Fruit fly (Drosophila melanogaster) whole organism, embryonic: ENCODE data around the gene CG45081.

ENCODE experiments used
- Atf-2 ChIP-seq: fragments of 200-800 bp; sonication (Bioruptor generic); optimal IDR thresholded peaks from 2 replicates; lab custom pipeline; 2016; ENCODE audit warnings: missing biosample characterization, missing genetic modification characterization
- Bgb ChIP-seq: fragments of 200-800 bp; sonication (Bioruptor generic); IDR thresholded peaks from 2 replicates; pipeline ENCODE4 v1.3.6; 2022; ENCODE audit warnings: missing biosample characterization, missing genetic modification characterization; ENCODE audit not compliant: partially characterized antibody
- CG12104 ChIP-seq: fragments of 200-800 bp; sonication (Bioruptor generic); optimal IDR thresholded peaks from 3 replicates; lab custom pipeline; 2016; ENCODE audit warnings: missing biosample characterization, missing genetic modification characterization
- CG12155 ChIP-seq: fragments of 200-800 bp; sonication (Bioruptor generic); optimal IDR thresholded peaks from 3 replicates; lab custom pipeline; 2016; ENCODE audit warnings: missing biosample characterization, missing genetic modification characterization
- CG12391 ChIP-seq: fragments of 200-800 bp; sonication (Bioruptor generic); optimal IDR thresholded peaks from 3 replicates; lab custom pipeline; 2018; ENCODE audit warnings: missing biosample characterization, mild to moderate bottlenecking, missing genetic modification characterization, moderate library complexity
- CG13424 ChIP-seq: fragments of 200-800 bp; sonication (Bioruptor generic); optimal IDR thresholded peaks from 2 replicates; lab custom pipeline; 2019; ENCODE audit warnings: missing biosample characterization, mild to moderate bottlenecking, missing genetic modification characterization, moderate library complexity
- CG13894 ChIP-seq: fragments of 200-800 bp; sonication (Bioruptor generic); optimal IDR thresholded peaks from 3 replicates; lab custom pipeline; 2018; ENCODE audit warnings: missing biosample characterization, mild to moderate bottlenecking, missing genetic modification characterization, moderate library complexity
- CG14965 ChIP-seq: fragments of 200-800 bp; sonication (Bioruptor generic); optimal IDR thresholded peaks from 2 replicates; lab custom pipeline; 2016; ENCODE audit warnings: missing biosample characterization, missing genetic modification characterization, borderline replicate concordance
- CG1529 ChIP-seq: fragments of 200-800 bp; sonication (Bioruptor generic); optimal IDR thresholded peaks from 3 replicates; lab custom pipeline; 2018; ENCODE audit warnings: missing biosample characterization, missing genetic modification characterization
- CG18011 ChIP-seq: fragments of 200-800 bp; sonication (Bioruptor generic); optimal IDR thresholded peaks from 2 replicates; lab custom pipeline; 2017; ENCODE audit warnings: missing biosample characterization, missing genetic modification characterization, mild to moderate bottlenecking, moderate library complexity, missing genotype
- CG2199 ChIP-seq: fragments of 200-800 bp; sonication (Bioruptor generic); IDR thresholded peaks from 3 replicates; pipeline ENCODE4 v1.3.6; 2022; ENCODE audit warnings: missing biosample characterization, missing genetic modification characterization
- CG3281 ChIP-seq: fragments of 200-800 bp; sonication (Bioruptor generic); optimal IDR thresholded peaks from 3 replicates; lab custom pipeline; 2017; ENCODE audit warnings: missing biosample characterization, mild to moderate bottlenecking, missing genetic modification characterization
- CG4424 ChIP-seq: fragments of 200-800 bp; sonication (Bioruptor generic); optimal IDR thresholded peaks from 3 replicates; lab custom pipeline; 2016; ENCODE audit warnings: missing biosample characterization, missing genetic modification characterization
- CG4707 ChIP-seq: fragments of 200-800 bp; sonication (Bioruptor generic); optimal IDR thresholded peaks from 2 replicates; lab custom pipeline; 2018; ENCODE audit warnings: missing biosample characterization, mild to moderate bottlenecking, missing genetic modification characterization, moderate library complexity
- CG6175 ChIP-seq: fragments of 200-800 bp; sonication (Bioruptor generic); IDR thresholded peaks from 3 replicates; pipeline ENCODE4 v1.3.6; 2022; ENCODE audit warnings: missing biosample characterization, missing genetic modification characterization
- CG6272 ChIP-seq: fragments of 200-800 bp; sonication (Bioruptor generic); IDR thresholded peaks from 2 replicates; pipeline ENCODE4 v1.3.6; 2022; ENCODE audit warnings: missing biosample characterization, missing genetic modification characterization
- CG6813 ChIP-seq: fragments of 200-800 bp; sonication (Bioruptor generic); optimal IDR thresholded peaks from 2 replicates; lab custom pipeline; 2017; ENCODE audit warnings: missing biosample characterization, missing genetic modification characterization, mild to moderate bottlenecking, moderate library complexity, missing genetic modification reagents
- CG7556 ChIP-seq: fragments of 200-800 bp; sonication (Bioruptor generic); optimal IDR thresholded peaks from 2 replicates; lab custom pipeline; 2017; ENCODE audit warnings: missing biosample characterization, mild to moderate bottlenecking, missing genetic modification characterization
- CG8478 ChIP-seq: fragments of >200 bp; optimal IDR thresholded peaks from 2 replicates; lab custom pipeline; 2018
- CG9727 ChIP-seq: fragments of 200-800 bp; sonication (Bioruptor generic); optimal IDR thresholded peaks from 3 replicates; lab custom pipeline; 2017; ENCODE audit warnings: missing biosample characterization, mild to moderate bottlenecking, missing genetic modification characterization
- Camta ChIP-seq: fragments of 200-800 bp; sonication (Bioruptor generic); optimal IDR thresholded peaks from 2 replicates; lab custom pipeline; 2016; ENCODE audit warnings: missing biosample characterization, missing genetic modification characterization
- Dfd ChIP-seq, 2 experiments: fragments of >200 bp; optimal IDR thresholded peaks; 2 replicates each; lab custom pipeline; 2017; ENCODE audit warnings: missing biosample characterization in 2 of 2, missing genetic modification characterization in 2 of 2
- Doc3 ChIP-seq: fragments of 200-800 bp; sonication (Bioruptor generic); IDR thresholded peaks from 3 replicates; pipeline ENCODE4 v1.3.6; 2022; ENCODE audit warnings: missing biosample characterization, missing genetic modification characterization; ENCODE audit not compliant: partially characterized antibody
- E2f1 ChIP-seq: fragments of 200-800 bp; sonication (Bioruptor generic); IDR thresholded peaks from 2 replicates; pipeline ENCODE4 v1.3.6; 2022; ENCODE audit warnings: missing biosample characterization, missing genetic modification characterization
- Ets65A ChIP-seq: fragments of 200-800 bp; sonication (Bioruptor generic); peaks from one replicate; lab custom pipeline; 2016; ENCODE audit warnings: missing biosample characterization, missing genetic modification characterization
- NC2α ChIP-seq: fragments of 200-800 bp; sonication (Bioruptor generic); optimal IDR thresholded peaks from 2 replicates; lab custom pipeline; 2016; ENCODE audit warnings: missing biosample characterization, missing genetic modification characterization
- Rfx ChIP-seq: fragments of 200-800 bp; sonication (Bioruptor generic); IDR thresholded peaks from 2 replicates; pipeline ENCODE4 v1.3.6; 2022; ENCODE audit warnings: missing biosample characterization, missing genetic modification characterization
- Sry-β ChIP-seq: fragments of 200-800 bp; sonication (Bioruptor generic); optimal IDR thresholded peaks from 2 replicates; lab custom pipeline; 2018; ENCODE audit warnings: missing biosample characterization, mild to moderate bottlenecking, missing genetic modification characterization, moderate library complexity
- abd-A ChIP-seq: fragments of 200-800 bp; sonication (Bioruptor generic); optimal IDR thresholded peaks from 3 replicates; lab custom pipeline; 2019; ENCODE audit warnings: missing biosample characterization, mild to moderate bottlenecking, missing genetic modification characterization, moderate library complexity
- cg ChIP-seq: fragments of 200-800 bp; sonication (Bioruptor generic); optimal IDR thresholded peaks from 3 replicates; lab custom pipeline; 2019; ENCODE audit warnings: missing biosample characterization, mild to moderate bottlenecking, missing genetic modification characterization, moderate library complexity
- chn ChIP-seq: fragments of 200-800 bp; sonication (Bioruptor generic); optimal IDR thresholded peaks from 2 replicates; lab custom pipeline; 2016; ENCODE audit warnings: missing biosample characterization, missing genetic modification characterization
- da ChIP-seq: fragments of 200-800 bp; sonication (Bioruptor generic); optimal IDR thresholded peaks from 2 replicates; lab custom pipeline; 2016; ENCODE audit warnings: missing biosample characterization, missing genetic modification characterization
- disco-r ChIP-seq: fragments of 200-800 bp; sonication (Bioruptor generic); optimal IDR thresholded peaks from 2 replicates; lab custom pipeline; 2016; ENCODE audit warnings: missing biosample characterization, missing genetic modification characterization
- gce ChIP-seq: fragments of 200-800 bp; sonication (Bioruptor generic); IDR thresholded peaks from 3 replicates; pipeline ENCODE4 v1.3.6; 2022; ENCODE audit warnings: missing biosample characterization, missing genetic modification characterization
- gfzf ChIP-seq: fragments of 200-800 bp; sonication (Bioruptor generic); optimal IDR thresholded peaks from 2 replicates; lab custom pipeline; 2016; ENCODE audit warnings: missing biosample characterization, mild to moderate bottlenecking, missing genetic modification characterization, moderate library complexity
- inv ChIP-seq: fragments of 200-800 bp; sonication (Bioruptor generic); IDR thresholded peaks from 2 replicates; pipeline ENCODE4 v1.3.6; 2022; ENCODE audit warnings: missing biosample characterization, missing genetic modification characterization; ENCODE audit not compliant: partially characterized antibody
- kni ChIP-seq: fragments of 200-800 bp; sonication (Bioruptor generic); optimal IDR thresholded peaks from 3 replicates; lab custom pipeline; 2017; ENCODE audit warnings: mild to moderate bottlenecking, missing biosample characterization, missing genetic modification reagents, missing genetic modification characterization
- lilli ChIP-seq: fragments of 200-800 bp; sonication (Bioruptor generic); optimal IDR thresholded peaks from 3 replicates; lab custom pipeline; 2016; ENCODE audit warnings: missing biosample characterization, missing genetic modification characterization
- mam ChIP-seq: fragments of 200-800 bp; sonication (Bioruptor generic); optimal IDR thresholded peaks from 3 replicates; lab custom pipeline; 2016; ENCODE audit warnings: missing biosample characterization, missing genetic modification characterization
- onecut ChIP-seq: fragments of 200-800 bp; sonication (Bioruptor generic); IDR thresholded peaks from 2 replicates; pipeline ENCODE4 v1.3.6; 2022; ENCODE audit warnings: missing biosample characterization, missing genetic modification characterization
- p53 ChIP-seq: fragments of 200-800 bp; sonication (Bioruptor generic); optimal IDR thresholded peaks from 2 replicates; lab custom pipeline; 2016; ENCODE audit warnings: missing biosample characterization, missing genetic modification characterization
- peb ChIP-seq: fragments of 200-800 bp; sonication (Bioruptor generic); IDR thresholded peaks from 2 replicates; pipeline ENCODE4 v1.3.6; 2022; ENCODE audit warnings: missing biosample characterization, missing genetic modification characterization
- pros ChIP-seq: fragments of 200-800 bp; sonication (Bioruptor generic); optimal IDR thresholded peaks from 3 replicates; lab custom pipeline; 2019; ENCODE audit warnings: missing biosample characterization, mild to moderate bottlenecking, missing genetic modification characterization, moderate library complexity
- sc ChIP-seq, 3 experiments: fragments of >200 bp in 2 of 3; fragments of 200-800 bp in 1 of 3; sonication (Bioruptor generic) in 1 of 3; optimal IDR thresholded peaks; 2 replicates in 2 of 3; 3 replicates in 1 of 3; lab custom pipeline; 2017; ENCODE audit warnings: mild to moderate bottlenecking in 1 of 3, missing biosample characterization in 1 of 3, missing genetic modification characterization in 1 of 3, missing genetic modification reagents in 1 of 3
- slp2 ChIP-seq: fragments of 200-800 bp; sonication (Bioruptor generic); optimal IDR thresholded peaks from 2 replicates; lab custom pipeline; 2016; ENCODE audit warnings: missing biosample characterization, missing genetic modification characterization
- stc ChIP-seq: fragments of 200-800 bp; sonication (Bioruptor generic); IDR thresholded peaks from 2 replicates; pipeline ENCODE4 v1.3.6; 2022; ENCODE audit warnings: missing biosample characterization, missing genetic modification characterization
- tio ChIP-seq: fragments of 200-800 bp; sonication (Bioruptor generic); optimal IDR thresholded peaks from 2 replicates; lab custom pipeline; 2017; ENCODE audit warnings: missing biosample characterization, missing genetic modification characterization, inconsistent platforms
- unpg ChIP-seq: fragments of 200-800 bp; sonication (Bioruptor generic); optimal IDR thresholded peaks from 3 replicates; lab custom pipeline; 2018; ENCODE audit warnings: missing biosample characterization, mild to moderate bottlenecking, missing genetic modification characterization, moderate library complexity
- zen ChIP-seq: fragments of 200-800 bp; sonication (Bioruptor generic); optimal IDR thresholded peaks from 3 replicates; lab custom pipeline; 2018; ENCODE audit warnings: missing biosample characterization, mild to moderate bottlenecking, missing genetic modification characterization, moderate library complexity

The CG45081 gene

dm6 chr3L:19292440-19293175 is 26.7 kb downstream of the CG45081 start, which contains the start of gene Gbs-76A (continued):
- TF ChIP-seq CG2199 (GFP tag; lab: Robert Waterston, UW), result no peak
- TF ChIP-seq Dfd (GFP tag; optimal IDR thresholded peaks at IDR 0.05; lab: Kevin White, UChicago), result no peak
- TF ChIP-seq CG12391 (tag; lab: Kevin White, UChicago), result peak; percentile 89
- no peak for TF ChIP-seq sc (optimal IDR thresholded peaks at IDR 0.05; lab: Kevin White, UChicago)
- peak; percentile 75 for TF ChIP-seq sc (GFP tag; optimal IDR thresholded peaks at IDR 0.05; lab: Kevin White, UChicago)
- TF ChIP-seq tio (GFP tag; lab: Kevin White, UChicago), result peak; percentile 32
- peak; percentile 90 for TF ChIP-seq unpg (GFP tag; lab: Kevin White, UChicago)
- TF ChIP-seq CG1529 (GFP tag; lab: Kevin White, UChicago), result peak; percentile 62
- peak; percentile 63; the same call in 1 of the 2 replicates for TF ChIP-seq onecut (GFP tag; lab: Robert Waterston, UW)
- peak; percentile 47 for TF ChIP-seq CG4707 (GFP tag; lab: Kevin White, UChicago)
- no peak for TF ChIP-seq CG8478 (lab: Kevin White, UChicago)
- no peak for TF ChIP-seq cg
- peak; percentile 59 for TF ChIP-seq inv (GFP tag; lab: Robert Waterston, UW)
- peak; percentile 73 for TF ChIP-seq zen (tag; lab: Kevin White, UChicago)
- TF ChIP-seq CG3281 (GFP tag; lab: Kevin White, UChicago), result peak; percentile 85
- peak; percentile 16; the same call in 1 of the 3 replicates for TF ChIP-seq gce (GFP tag; lab: Robert Waterston, UW)
- peak; percentile 61; the same call in 2 of the 3 replicates for TF ChIP-seq CG6175
- peak; percentile 3 for TF ChIP-seq mam (GFP tag; lab: Kevin White, UChicago)
- TF ChIP-seq CG4424 (GFP tag; lab: Kevin White, UChicago), result peak; percentile 64
- TF ChIP-seq gfzf, result no peak
- TF ChIP-seq E2f1, result peak; percentile 53
- TF ChIP-seq Doc3, result 0 out of 3 replicates have a peak, but pooled peaks have one; percentile 32
- peak; percentile 90 for TF ChIP-seq CG7556 (GFP tag; lab: Kevin White, UChicago)
- TF ChIP-seq slp2, result no peak
- TF ChIP-seq da, result no peak
- TF ChIP-seq CG18011 (GFP tag; lab: Kevin White, UChicago), result peak; percentile 47
- TF ChIP-seq stc (GFP tag; lab: Robert Waterston, UW), result peak; percentile 79
- no peak for TF ChIP-seq p53 (GFP tag; lab: Kevin White, UChicago)
- TF ChIP-seq CG13894, result peak; percentile 87
- no peak for TF ChIP-seq kni
- TF ChIP-seq disco-r (GFP tag; lab: Kevin White, UChicago), result no peak
- TF ChIP-seq Ets65A (GFP tag; lab: Kevin White, UChicago), result peak; percentile 66
- peak; percentile 1 for TF ChIP-seq Camta (GFP tag; lab: Kevin White, UChicago)
- no peak for TF ChIP-seq CG14965 (GFP tag; lab: Kevin White, UChicago)
- no peak for TF ChIP-seq chn (GFP tag; lab: Kevin White, UChicago)
- TF ChIP-seq lilli (GFP tag; lab: Kevin White, UChicago), result peak; percentile 7
- peak; percentile 89 for TF ChIP-seq CG13424
- TF ChIP-seq Bgb (GFP tag; lab: Robert Waterston, UW), result no peak
- peak; percentile 71 for TF ChIP-seq abd-A (tag; lab: Kevin White, UChicago)
- peak; percentile 86 for TF ChIP-seq CG6813 (GFP tag; lab: Kevin White, UChicago)
- TF ChIP-seq Sry-β (GFP tag; lab: Kevin White, UChicago), result no peak
- no peak for TF ChIP-seq NC2α (GFP tag; lab: Kevin White, UChicago)
- no peak for TF ChIP-seq CG12155 (GFP tag; lab: Kevin White, UChicago)
- TF ChIP-seq CG9727 (GFP tag; lab: Kevin White, UChicago), result peak; percentile 81
- TF ChIP-seq CG12104, result peak; percentile 34
- peak; percentile 82 for TF ChIP-seq Rfx (GFP tag; lab: Robert Waterston, UW)
- TF ChIP-seq Atf-2, result no peak
- TF ChIP-seq pros (GFP tag; lab: Kevin White, UChicago), result no peak
- no peak for TF ChIP-seq peb (GFP tag; lab: Robert Waterston, UW)
- TF ChIP-seq CG6272 (GFP tag; lab: Robert Waterston, UW), result peak; percentile 43; the same call in 1 of the 2 replicates
